Fruit fly (Drosophila melanogaster): ENCODE measurements around the gene PpD3.
A peak's percentile ranks its signal among the peaks of the same experiment; 100 is the strongest.

Gene PpD3

DNA sequence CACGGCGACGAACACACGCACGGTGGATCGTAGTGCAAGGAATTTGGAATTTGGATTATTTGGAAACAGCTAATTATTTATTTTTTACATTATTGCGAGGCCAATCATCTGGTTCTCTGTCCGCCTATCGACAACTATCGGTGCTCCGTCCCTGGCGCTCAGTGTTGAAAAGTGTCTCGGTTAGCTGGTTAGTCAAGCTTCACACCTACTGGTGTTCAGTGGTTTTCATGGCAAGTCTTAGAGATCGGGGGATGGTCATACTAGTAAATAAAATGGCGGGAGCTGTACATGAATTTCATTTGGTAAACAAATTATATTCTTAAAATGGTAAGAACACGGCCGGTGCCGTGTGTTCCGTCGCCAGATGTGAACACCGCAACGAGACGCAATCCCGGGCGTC is 36.8 kb upstream of the PpD3 start, which contains the start of the genes trbd and dmt (continued):
- TF ChIP-seq MESR4 (GFP tag; optimal IDR thresholded peaks at IDR 0.05) (peak; percentile 94), pum (GFP tag; optimal IDR thresholded peaks at IDR 0.05) (peak; percentile 50), pfk (GFP tag; optimal IDR thresholded peaks at IDR 0.05) (no peak), zf30C (GFP tag; optimal IDR thresholded peaks at IDR 0.05) (no peak), Gsc (GFP tag; IDR thresholded peaks at IDR 0.05) (no peak), CG17568 (GFP tag; optimal IDR thresholded peaks at IDR 0.05) (no peak), CG3838 (GFP tag; optimal IDR thresholded peaks at IDR 0.05) (no peak), CG15269 (tag; optimal IDR thresholded peaks at IDR 0.05) (no peak), CG11456 (GFP tag; IDR thresholded peaks at IDR 0.05) (no peak), CG12236 (GFP tag; optimal IDR thresholded peaks at IDR 0.05) (no peak), insv (GFP tag; optimal IDR thresholded peaks at IDR 0.05) (peak in 1 of 2 experiments; percentile 73), pita (GFP tag; optimal IDR thresholded peaks at IDR 0.05) (peak; percentile 83), CG10366 (GFP tag; IDR thresholded peaks at IDR 0.05) (no peak), Scr (GFP tag; IDR thresholded peaks at IDR 0.05; ENCODE audit: partially characterized antibody) (no peak), gcm2 (GFP tag; optimal IDR thresholded peaks at IDR 0.05) (peak; percentile 21), Six4 (GFP tag; optimal IDR thresholded peaks at IDR 0.05) (no peak), CG6254 (GFP tag; optimal IDR thresholded peaks at IDR 0.05) (no peak), Oaz (GFP tag; IDR thresholded peaks at IDR 0.05) (no peak), CG6683 (GFP tag; optimal IDR thresholded peaks at IDR 0.05) (no peak), CG10959 (GFP tag; IDR thresholded peaks at IDR 0.05) (no peak), CG30431 (GFP tag; optimal IDR thresholded peaks at IDR 0.05) (no peak), CG32772 (GFP tag; IDR thresholded peaks at IDR 0.05) (no peak), gfzf (GFP tag; optimal IDR thresholded peaks at IDR 0.05) (peak; percentile 99), ase (GFP tag; IDR thresholded peaks at IDR 0.05) (no peak), Chrac-16 (GFP tag; optimal IDR thresholded peaks at IDR 0.05) (peak; percentile 24), Jarid2 (GFP tag; optimal IDR thresholded peaks at IDR 0.05) (no peak), slp2 (GFP tag; optimal IDR thresholded peaks at IDR 0.05) (peak; percentile 39), CG3281 (GFP tag; optimal IDR thresholded peaks at IDR 0.05) (no peak), CG7963 (GFP tag; IDR thresholded peaks at IDR 0.05; ENCODE audit: partially characterized antibody) (no peak), Nf-YC (tag; optimal IDR thresholded peaks at IDR 0.05) (no peak), CG3163 (GFP tag; optimal IDR thresholded peaks at IDR 0.05) (peak; percentile 62), H15 (GFP tag; IDR thresholded peaks at IDR 0.05) (no peak), CG17361 (GFP tag; IDR thresholded peaks at IDR 0.05) (no peak), sna (GFP tag; IDR thresholded peaks at IDR 0.05; ENCODE audit: partially characterized antibody) (no peak), sd (tag; optimal IDR thresholded peaks at IDR 0.05) (no peak), Lpt (GFP tag; optimal IDR thresholded peaks at IDR 0.05) (no peak), CG5953 (GFP tag; IDR thresholded peaks at IDR 0.05) (no peak), CG5245 (GFP tag; optimal IDR thresholded peaks at IDR 0.05) (peak; percentile 28), psq (GFP tag; optimal IDR thresholded peaks at IDR 0.05) (no peak), Hmx (GFP tag; optimal IDR thresholded peaks at IDR 0.05) (no peak), Rfx (GFP tag; IDR thresholded peaks at IDR 0.05) (no peak), Rx (GFP tag; IDR thresholded peaks at IDR 0.05) (no peak), seq (GFP tag; IDR thresholded peaks at IDR 0.05) (no peak), CG1603 (tag; optimal IDR thresholded peaks at IDR 0.05) (peak; percentile 93), CrebB (tag; optimal IDR thresholded peaks at IDR 0.05) (peak; percentile 49), Doc2 (GFP tag; IDR thresholded peaks at IDR 0.05) (no peak), Mrtf (GFP tag; IDR thresholded peaks at IDR 0.05) (no peak), CG31441 (GFP tag; IDR thresholded peaks at IDR 0.05) (no peak), CG15601 (tag; optimal IDR thresholded peaks at IDR 0.05) (no peak), slbo (GFP tag; IDR thresholded peaks at IDR 0.05) (no peak), CG43689 (GFP tag; IDR thresholded peaks at IDR 0.05) (no peak), CG3407 (GFP tag; optimal IDR thresholded peaks at IDR 0.05) (no peak), bbx (GFP tag; IDR thresholded peaks at IDR 0.05; ENCODE audit: partially characterized antibody) (no peak)

Data from whole organism, embryonic.